Worm (Caenorhabditis elegans): ENCODE data around the gene C37C3.17.

DNA sequence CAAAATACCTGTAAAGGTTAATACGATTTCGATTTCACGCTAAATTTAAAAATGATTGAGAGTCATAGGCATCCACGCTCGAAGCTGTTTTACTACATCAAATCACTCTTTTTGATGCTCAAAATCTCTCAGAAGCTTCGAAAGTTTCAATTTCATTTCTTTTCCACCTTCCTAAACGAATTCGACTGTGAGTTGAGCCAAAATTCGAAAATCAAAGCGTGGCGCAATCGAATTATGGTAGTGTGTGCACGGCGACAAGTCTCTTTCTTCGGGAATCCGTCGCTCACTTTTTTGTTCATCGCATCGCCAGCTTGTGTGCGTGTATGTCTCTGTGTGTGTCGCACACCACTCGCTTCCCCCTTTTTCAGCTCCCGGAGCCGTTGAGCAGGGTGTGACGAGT lies 11.3 kb upstream of the C37C3.17 start:
- no peak for TF ChIP-seq ztf-11 (tag; optimal IDR thresholded peaks at IDR 0.05)
- no peak for TF ChIP-seq unc-62 (GFP tag; optimal IDR thresholded peaks at IDR 0.05 in 1 of 2)
- no peak for TF ChIP-seq unc-62 (tag; optimal IDR thresholded peaks at IDR 0.05)
- no peak for TF ChIP-seq snpc-4 (tag; optimal IDR thresholded peaks at IDR 0.05)
- peak; percentile 65 for TF ChIP-seq ces-1 (GFP tag; optimal IDR thresholded peaks at IDR 0.05)
- no peak for TF ChIP-seq lsy-2 (tag; optimal IDR thresholded peaks at IDR 0.05)
- TF ChIP-seq nhr-237 (tag; optimal IDR thresholded peaks at IDR 0.05), result no peak
